Worm (Caenorhabditis elegans) whole organism, L4 larva: ENCODE measurements around the gene tdo-2.
A peak's percentile ranks its signal among the peaks of the same experiment; 100 is the strongest.

Source experiments
- D1046.2 ChIP-seq: fragments of 200-800 bp; sonication (Bioruptor generic); IDR thresholded peaks from 2 replicates; pipeline ENCODE4 v1.3.6; 2022; ENCODE audit warnings: missing genetic modification characterization, missing compliant biosample characterization
- F26F4.8 ChIP-seq: fragments of 200-800 bp; sonication (Bioruptor generic); conservative IDR thresholded peaks from 2 replicates; pipeline ENCODE4 v1.3.6; 2022; ENCODE audit warnings: missing genetic modification characterization, missing compliant biosample characterization
- F37D6.2 ChIP-seq: sonication (generic microtip); optimal IDR thresholded peaks from 2 replicates; lab custom pipeline; 2016; ENCODE audit warnings: mild to moderate bottlenecking, missing genetic modification characterization, missing compliant biosample characterization
- R02D3.7 ChIP-seq: fragments of 150-350 bp; sonication (generic microtip); optimal IDR thresholded peaks from 3 replicates; lab custom pipeline; 2014; ENCODE audit warnings: missing biosample characterization, missing genetic modification characterization
- T20F7.1 ChIP-seq: fragments of 200-800 bp; sonication (Bioruptor generic); optimal IDR thresholded peaks from 2 replicates; lab custom pipeline; 2018; ENCODE audit warnings: mild to moderate bottlenecking, missing genetic modification characterization, missing compliant biosample characterization
- T26A8.4 ChIP-seq: fragments of 200-800 bp; sonication (Bioruptor generic); IDR thresholded peaks from 2 replicates; pipeline ENCODE4 v1.3.6; 2022; ENCODE audit warnings: missing genetic modification characterization, missing compliant biosample characterization
- Y75B8A.6 ChIP-seq: fragments of 200-800 bp; sonication (Bioruptor generic); IDR thresholded peaks from 2 replicates; pipeline ENCODE4 v1.3.6; 2022; ENCODE audit warnings: missing genetic modification reagents, missing genetic modification characterization, missing compliant biosample characterization
- ceh-20 ChIP-seq: fragments of 200-800 bp; sonication (Bioruptor generic); IDR thresholded peaks from 2 replicates; pipeline ENCODE4 v1.3.6; 2022; ENCODE audit warnings: missing genetic modification reagents, missing genetic modification characterization, missing compliant biosample characterization
- ceh-32 ChIP-seq: sonication (generic microtip); optimal IDR thresholded peaks from 2 replicates; lab custom pipeline; 2016; ENCODE audit warnings: mild to moderate bottlenecking, missing genetic modification characterization, missing compliant biosample characterization; ENCODE audit not compliant: poor library complexity
- ceh-44 ChIP-seq: fragments of 200-800 bp; sonication (Bioruptor generic); IDR thresholded peaks from 2 replicates; pipeline ENCODE4 v1.3.6; 2022; ENCODE audit warnings: missing genetic modification reagents, missing genetic modification characterization, missing compliant biosample characterization
- ces-1 ChIP-seq: fragments of 150-350 bp; sonication (generic microtip); optimal IDR thresholded peaks from 4 replicates; lab custom pipeline; 2014; ENCODE audit warnings: missing biosample characterization, missing genetic modification reagents, missing genetic modification characterization
- ctbp-1 ChIP-seq: fragments of 200-800 bp; sonication (Bioruptor generic); IDR thresholded peaks from 2 replicates; pipeline ENCODE4 v1.3.6; 2022; ENCODE audit warnings: missing genetic modification reagents, missing genetic modification characterization, missing compliant biosample characterization
- daf-16 ChIP-seq, 3 experiments: sonication (generic microtip); optimal IDR thresholded peaks; 2 replicates each; lab custom pipeline; 2016 to 2017; ENCODE audit warnings: missing genetic modification characterization in 3 of 3, missing genetic modification reagents in 3 of 3, mild to moderate bottlenecking in 2 of 3, missing compliant biosample characterization in 2 of 3, missing biosample characterization in 1 of 3, moderate library complexity in 1 of 3
- daf-19 ChIP-seq: fragments of 200-800 bp; sonication (Bioruptor generic); conservative IDR thresholded peaks from 2 replicates; pipeline ENCODE4 v1.3.6; 2022; ENCODE audit warnings: missing genetic modification characterization, missing compliant biosample characterization
- dmd-8 ChIP-seq: fragments of 200-800 bp; sonication (Bioruptor generic); IDR thresholded peaks from 2 replicates; pipeline ENCODE4 v1.3.6; 2022; ENCODE audit warnings: missing genetic modification characterization, missing compliant biosample characterization
- dmd-9 ChIP-seq: fragments of 200-800 bp; sonication (Bioruptor generic); IDR thresholded peaks from 2 replicates; pipeline ENCODE4 v1.3.6; 2022; ENCODE audit warnings: missing genetic modification reagents, missing genetic modification characterization, missing compliant biosample characterization
- fkh-10 ChIP-seq: fragments of 150-350 bp; optimal IDR thresholded peaks from 2 replicates; lab custom pipeline; 2014; ENCODE audit warnings: missing biosample characterization, missing genetic modification reagents, missing genetic modification characterization
- gei-8 ChIP-seq: fragments of 200-800 bp; sonication (Bioruptor generic); optimal IDR thresholded peaks from 2 replicates; lab custom pipeline; 2018; ENCODE audit warnings: mild to moderate bottlenecking, missing genetic modification characterization, missing compliant biosample characterization
- hlh-30 ChIP-seq: sonication (generic microtip); optimal IDR thresholded peaks from 2 replicates; lab custom pipeline; 2017; ENCODE audit warnings: antibody characterized with exemption, mild to moderate bottlenecking, missing genetic modification characterization, missing compliant biosample characterization; ENCODE audit not compliant: insufficient read depth
- hmg-1.1 ChIP-seq: fragments of 200-800 bp; sonication (Bioruptor generic); IDR thresholded peaks from 2 replicates; pipeline ENCODE4 v1.3.6; 2022; ENCODE audit warnings: missing genetic modification reagents, missing genetic modification characterization, missing compliant biosample characterization
- lim-7 ChIP-seq: fragments of 200-800 bp; sonication (Bioruptor generic); IDR thresholded peaks from 2 replicates; pipeline ENCODE4 v1.3.6; 2022; ENCODE audit warnings: missing genetic modification characterization, missing compliant biosample characterization
- lin-1 ChIP-seq: fragments of 200-800 bp; sonication (Bioruptor generic); IDR thresholded peaks from 2 replicates; pipeline ENCODE4 v1.3.6; 2022; ENCODE audit warnings: missing genetic modification reagents, missing genetic modification characterization, missing compliant biosample characterization
- lin-15B ChIP-seq: fragments of 150-350 bp; sonication (generic microtip); optimal IDR thresholded peaks from 3 replicates; lab custom pipeline; 2014; ENCODE audit warnings: missing biosample characterization, missing genetic modification characterization
- lin-29 ChIP-seq: fragments of 200-800 bp; sonication (Bioruptor generic); IDR thresholded peaks from 2 replicates; pipeline ENCODE4 v1.3.6; 2022; ENCODE audit warnings: missing genetic modification reagents, missing genetic modification characterization, missing compliant biosample characterization
- lsy-2 ChIP-seq, 2 experiments: fragments of 150-350 bp in 1 of 2; sonication (generic microtip) in 1 of 2; optimal IDR thresholded peaks; 2 replicates each; lab custom pipeline; 2014 to 2017; ENCODE audit warnings: missing biosample characterization in 2 of 2, missing genetic modification characterization in 2 of 2
- madf-9 ChIP-seq: fragments of 200-800 bp; sonication (Bioruptor generic); conservative IDR thresholded peaks from 2 replicates; pipeline ENCODE4 v1.3.6; 2022; ENCODE audit warnings: missing genetic modification reagents, missing genetic modification characterization, missing compliant biosample characterization
- mdt-29 ChIP-seq: fragments of 200-800 bp; sonication (Bioruptor generic); IDR thresholded peaks from 2 replicates; pipeline ENCODE4 v1.3.6; 2022; ENCODE audit warnings: missing genetic modification reagents, missing genetic modification characterization, missing compliant biosample characterization
- mep-1 ChIP-seq: fragments of 150-350 bp; sonication (generic microtip); optimal IDR thresholded peaks from 3 replicates; lab custom pipeline; 2014; ENCODE audit warnings: missing biosample characterization, missing genetic modification characterization
- nhr-10 ChIP-seq: fragments of 150-350 bp; optimal IDR thresholded peaks from 2 replicates; lab custom pipeline; 2014; ENCODE audit warnings: missing biosample characterization, missing genetic modification characterization
- nhr-11 ChIP-seq: fragments of 150-350 bp; optimal IDR thresholded peaks from 2 replicates; lab custom pipeline; 2014; ENCODE audit warnings: missing biosample characterization, missing genetic modification characterization
- nhr-111 ChIP-seq: fragments of 200-800 bp; sonication (Bioruptor generic); optimal IDR thresholded peaks from 2 replicates; lab custom pipeline; 2018; ENCODE audit warnings: mild to moderate bottlenecking, missing genetic modification characterization, missing compliant biosample characterization
- nhr-237 ChIP-seq: sonication (generic microtip); optimal IDR thresholded peaks from 2 replicates; lab custom pipeline; 2017; ENCODE audit warnings: missing biosample characterization, missing genetic modification characterization
- nhr-25 ChIP-seq: sonication (generic microtip); optimal IDR thresholded peaks from 2 replicates; lab custom pipeline; 2017; ENCODE audit warnings: missing genetic modification characterization, mild to moderate bottlenecking, missing compliant biosample characterization, antibody characterized with exemption, moderate library complexity, borderline replicate concordance; ENCODE audit not compliant: insufficient read depth
- nhr-41 ChIP-seq: fragments of 200-800 bp; sonication (Bioruptor generic); IDR thresholded peaks from 2 replicates; pipeline ENCODE4 v1.3.6; 2022; ENCODE audit warnings: missing genetic modification reagents, missing genetic modification characterization, missing compliant biosample characterization
- nhr-42 ChIP-seq: fragments of 200-800 bp; sonication (Bioruptor generic); IDR thresholded peaks from 2 replicates; pipeline ENCODE4 v1.3.6; 2022; ENCODE audit warnings: missing genetic modification characterization, missing compliant biosample characterization
- php-3 ChIP-seq: fragments of 200-800 bp; sonication (Bioruptor generic); IDR thresholded peaks from 2 replicates; pipeline ENCODE4 v1.3.6; 2022; ENCODE audit warnings: missing genetic modification reagents, missing genetic modification characterization, missing compliant biosample characterization
- rbr-2 ChIP-seq: sonication (generic microtip); optimal IDR thresholded peaks from 2 replicates; lab custom pipeline; 2016; ENCODE audit warnings: missing genotype, missing genetic modification characterization, missing compliant biosample characterization
- saeg-2 ChIP-seq: fragments of 200-800 bp; sonication (Bioruptor generic); IDR thresholded peaks from 2 replicates; pipeline ENCODE4 v1.3.6; 2022; ENCODE audit warnings: missing genetic modification reagents, missing genetic modification characterization, missing compliant biosample characterization
- set-16 ChIP-seq: fragments of 200-800 bp; sonication (Bioruptor generic); IDR thresholded peaks from 2 replicates; pipeline ENCODE4 v1.3.6; 2022; ENCODE audit warnings: missing genetic modification reagents, missing genetic modification characterization, missing compliant biosample characterization
- spr-1 ChIP-seq: sonication (generic microtip); optimal IDR thresholded peaks from 2 replicates; lab custom pipeline; 2016; ENCODE audit warnings: mild to moderate bottlenecking, missing genetic modification characterization, missing compliant biosample characterization
- spr-3 ChIP-seq: fragments of 200-800 bp; sonication (Bioruptor generic); optimal IDR thresholded peaks from 2 replicates; lab custom pipeline; 2018; ENCODE audit warnings: mild to moderate bottlenecking, missing genetic modification characterization, missing compliant biosample characterization
- tag-97 ChIP-seq: fragments of 200-800 bp; sonication (Bioruptor generic); IDR thresholded peaks from 2 replicates; pipeline ENCODE4 v1.3.6; 2022; ENCODE audit warnings: missing genetic modification characterization, missing compliant biosample characterization
- tra-1 ChIP-seq: fragments of 200-800 bp; sonication (Bioruptor generic); IDR thresholded peaks from 2 replicates; pipeline ENCODE4 v1.3.6; 2022; ENCODE audit warnings: missing genetic modification reagents, missing genetic modification characterization, missing compliant biosample characterization
- unc-130 ChIP-seq: sonication (generic microtip); optimal IDR thresholded peaks from 2 replicates; lab custom pipeline; 2016; ENCODE audit warnings: missing genetic modification reagents, missing genetic modification characterization, missing compliant biosample characterization
- unc-62 ChIP-seq, 3 experiments: fragments of 150-350 bp in 1 of 3; sonication (generic microtip); optimal IDR thresholded peaks in 2 of 3; peaks in 1 of 3; 1 replicate in 1 of 3; 2 replicates in 2 of 3; lab custom pipeline; 2014 to 2017; ENCODE audit warnings: missing biosample characterization in 3 of 3, missing genetic modification characterization in 3 of 3, missing genetic modification reagents in 3 of 3, missing genotype in 1 of 3
- vab-7 ChIP-seq: fragments of 200-800 bp; sonication (Bioruptor generic); IDR thresholded peaks from 2 replicates; pipeline ENCODE4 v1.3.6; 2022; ENCODE audit warnings: missing genetic modification reagents, missing genetic modification characterization, missing compliant biosample characterization
- zfp-2 ChIP-seq: sonication (generic microtip); optimal IDR thresholded peaks from 2 replicates; lab custom pipeline; 2016; ENCODE audit warnings: mild to moderate bottlenecking, missing genetic modification characterization, missing compliant biosample characterization
- zfp-3 ChIP-seq: fragments of 200-800 bp; sonication (Bioruptor generic); conservative IDR thresholded peaks from 2 replicates; pipeline ENCODE4 v1.3.6; 2022; ENCODE audit warnings: missing genetic modification reagents, missing genetic modification characterization, missing compliant biosample characterization
- ztf-11 ChIP-seq: fragments of 150-350 bp; optimal IDR thresholded peaks from 2 replicates; lab custom pipeline; 2014; ENCODE audit warnings: missing biosample characterization, missing genetic modification characterization
- ztf-7 ChIP-seq: fragments of 150-350 bp; optimal IDR thresholded peaks from 2 replicates; lab custom pipeline; 2014; ENCODE audit warnings: missing biosample characterization, missing genetic modification characterization

Gene tdo-2

DNA sequence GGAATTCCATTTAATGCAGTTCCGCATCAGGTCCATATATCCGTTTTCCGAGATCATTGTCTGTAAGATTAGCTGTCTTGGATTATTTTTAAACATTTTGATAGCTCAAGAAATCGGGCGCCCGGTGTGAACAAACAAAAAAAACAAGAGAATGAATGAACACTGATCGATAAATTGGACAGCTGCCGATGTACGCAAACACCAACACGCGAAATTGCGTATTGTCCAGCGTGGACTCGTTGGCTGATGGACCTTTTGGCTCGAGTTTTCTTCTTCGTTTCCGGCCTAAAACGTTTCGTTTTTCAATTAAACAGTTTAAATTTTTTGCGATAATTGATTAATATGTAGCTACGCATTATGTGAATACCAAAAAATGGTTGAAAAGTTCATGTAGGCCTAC, 13.7 kb downstream of the tdo-2 start, which contains the start of gene dpff-1 (continued):
- TF ChIP-seq set-16 (GFP tag; lab: Robert Waterston, UW), result no peak
- TF ChIP-seq rbr-2 (tag; lab: Kevin White, UChicago), result no peak
- no peak for TF ChIP-seq tag-97 (GFP tag; lab: Robert Waterston, UW)
- TF ChIP-seq vab-7 (GFP tag; lab: Robert Waterston, UW), result no peak
- TF ChIP-seq spr-1, result no peak
- no peak for TF ChIP-seq nhr-41 (GFP tag; lab: Robert Waterston, UW)
- TF ChIP-seq zfp-2, result no peak
- no peak for TF ChIP-seq nhr-11
- no peak for TF ChIP-seq daf-19 (GFP tag; lab: Robert Waterston, UW)
- no peak for TF ChIP-seq zfp-3
- peak; percentile 39; the same call in 1 of the 2 replicates for TF ChIP-seq hmg-1.1 (GFP tag; lab: Robert Waterston, UW)
- TF ChIP-seq saeg-2 (GFP tag; lab: Robert Waterston, UW), result no peak
- TF ChIP-seq lim-7, result no peak
- TF ChIP-seq ceh-20 (GFP tag; lab: Robert Waterston, UW), result no peak
- no peak for TF ChIP-seq madf-9 (GFP tag; lab: Robert Waterston, UW)
- no peak for TF ChIP-seq ceh-44 (GFP tag; lab: Robert Waterston, UW)
- TF ChIP-seq ztf-11, result no peak
- no peak for TF ChIP-seq tra-1 (GFP tag; lab: Robert Waterston, UW)
- no peak for TF ChIP-seq fkh-10 (GFP tag; lab: Kevin White, UChicago)
- no peak for TF ChIP-seq gei-8
- no peak for TF ChIP-seq F26F4.8 (GFP tag; lab: Robert Waterston, UW)
- TF ChIP-seq ceh-32 (tag; lab: Kevin White, UChicago), result no peak
- no peak for TF ChIP-seq dmd-9 (GFP tag; lab: Robert Waterston, UW)
- no peak for TF ChIP-seq T26A8.4
- TF ChIP-seq spr-3 (GFP tag; lab: Kevin White, UChicago), result no peak
- TF ChIP-seq R02D3.7 (tag; lab: Kevin White, UChicago), result no peak
- TF ChIP-seq ces-1 (GFP tag; lab: Kevin White, UChicago), result no peak
- TF ChIP-seq mep-1, result peak; percentile 12
- TF ChIP-seq lsy-2 (tag; optimal IDR thresholded peaks at IDR 0.05; lab: Kevin White, UChicago), result peak in 1 of 2 experiments; percentile 43
- TF ChIP-seq D1046.2 (GFP tag; lab: Robert Waterston, UW), result no peak
- TF ChIP-seq Y75B8A.6 (GFP tag; lab: Robert Waterston, UW), result no peak
- no peak for TF ChIP-seq nhr-42 (GFP tag; lab: Robert Waterston, UW)
- peak; percentile 16 for TF ChIP-seq hlh-30 (tag; lab: Kevin White, UChicago)
- TF ChIP-seq daf-16 (GFP tag; optimal IDR thresholded peaks at IDR 0.05; lab: Kevin White, UChicago), result no peak
- TF ChIP-seq daf-16 (tag; optimal IDR thresholded peaks at IDR 0.05; lab: Kevin White, UChicago), result no peak
- no peak for TF ChIP-seq lin-29 (GFP tag; lab: Robert Waterston, UW)
- TF ChIP-seq unc-62 (GFP tag; optimal IDR thresholded peaks at IDR 0.05 in 1 of 2; lab: Kevin White, UChicago), result no peak
- no peak for TF ChIP-seq unc-62 (tag; optimal IDR thresholded peaks at IDR 0.05; lab: Kevin White, UChicago)
- TF ChIP-seq mdt-29 (GFP tag; lab: Robert Waterston, UW), result no peak
- TF ChIP-seq php-3 (GFP tag; lab: Robert Waterston, UW), result no peak
- no peak for TF ChIP-seq lin-15B (tag; lab: Kevin White, UChicago)

DNA sequence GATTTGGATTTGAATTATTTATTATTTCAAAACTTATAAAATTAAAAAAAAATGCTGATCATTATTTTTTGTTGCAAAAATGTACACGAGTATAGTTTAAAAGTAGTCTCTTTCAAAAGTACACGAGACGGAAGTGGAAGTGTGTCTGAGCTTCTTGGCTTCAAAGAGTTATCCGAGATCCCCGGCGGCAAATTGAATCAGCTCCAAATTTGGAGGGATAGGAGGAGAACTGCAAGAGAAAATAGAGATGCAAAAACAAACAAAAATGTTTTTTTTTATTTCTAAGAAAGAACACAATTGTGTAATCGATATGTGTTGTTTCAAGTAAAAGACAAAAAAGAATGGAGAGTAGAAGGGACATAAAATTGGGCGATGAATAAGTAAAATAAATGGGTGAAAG, 17.2 kb downstream of the tdo-2 start:
- TF ChIP-seq lin-1 (GFP tag; lab: Robert Waterston, UW) (no peak), nhr-10 (tag; lab: Kevin White, UChicago) (no peak), nhr-237 (tag; lab: Kevin White, UChicago) (no peak), dmd-8 (no peak), nhr-42 (GFP tag; lab: Robert Waterston, UW) (no peak), nhr-111 (GFP tag; lab: Kevin White, UChicago) (no peak), nhr-25 (tag; lab: Kevin White, UChicago) (no peak), F37D6.2 (tag; lab: Kevin White, UChicago) (no peak), T20F7.1 (GFP tag; lab: Kevin White, UChicago) (no peak), ctbp-1 (GFP tag; lab: Robert Waterston, UW) (no peak), unc-130 (GFP tag; lab: Kevin White, UChicago) (no peak), ztf-7 (tag; lab: Kevin White, UChicago) (no peak)
